Worm (Caenorhabditis elegans): ENCODE data around the gene R01E6.7.

The R01E6.7 gene

DNA sequence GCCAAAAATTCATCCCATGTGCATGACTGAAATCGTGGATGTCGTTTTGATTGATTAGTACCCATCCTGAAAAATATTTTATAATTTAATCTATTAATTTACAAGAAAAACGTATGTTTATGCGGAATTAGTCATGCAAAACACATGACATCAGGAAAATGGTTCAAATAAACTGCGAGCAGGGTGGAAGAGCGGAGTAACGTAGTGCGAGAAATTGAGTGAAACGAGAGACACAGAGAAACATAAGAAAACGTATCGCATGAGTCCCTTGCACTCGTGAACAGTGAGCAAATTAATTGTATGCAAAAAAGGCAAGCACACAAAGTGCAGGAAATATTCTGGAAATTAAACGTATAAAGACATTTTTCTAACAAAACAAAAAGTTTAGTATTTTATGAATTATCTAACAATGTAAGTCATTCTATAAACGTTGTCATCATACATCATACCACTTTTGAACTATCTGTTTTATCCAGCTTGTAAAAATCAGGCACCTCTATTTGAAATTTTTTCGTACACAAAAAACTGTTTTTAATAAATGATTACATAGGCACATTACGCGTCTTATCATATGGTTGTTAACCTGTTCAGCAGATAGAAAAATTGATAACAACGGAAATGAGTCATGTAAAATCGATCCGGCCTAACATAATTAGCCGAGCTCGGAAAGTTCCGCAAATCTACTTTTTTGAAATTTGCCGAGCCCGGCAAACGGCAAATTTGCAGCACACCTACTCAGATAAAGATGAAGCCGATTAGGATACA is 26.4 kb upstream of the R01E6.7 start, which contains the start of gene F54B11.5:
Gene F54B11.5, minus strand, starts transcription at position 66 of the 765 bp plus-strand sequence.
- TF ChIP-seq egl-27 (tag; optimal IDR thresholded peaks at IDR 0.05) (peak; percentile 7), ZK546.5 (tag; optimal IDR thresholded peaks at IDR 0.05) (no peak), nhr-6 (tag; optimal IDR thresholded peaks at IDR 0.05) (peak; percentile 3), ceh-82 (tag; optimal IDR thresholded peaks at IDR 0.05) (no peak), elt-3 (tag; optimal IDR thresholded peaks at IDR 0.05) (no peak), C34F6.9 (tag; optimal IDR thresholded peaks at IDR 0.05) (peak; percentile 85), ztf-11 (tag; optimal IDR thresholded peaks at IDR 0.05) (no peak), nhr-23 (tag; optimal IDR thresholded peaks at IDR 0.05) (no peak), lin-39 (tag; optimal IDR thresholded peaks at IDR 0.05) (no peak), lin-11 (tag; optimal IDR thresholded peaks at IDR 0.05) (peak; percentile 15), aly-2 (tag; optimal IDR thresholded peaks at IDR 0.05) (no peak), nhr-77 (tag; optimal IDR thresholded peaks at IDR 0.05) (no peak), sma-3 (GFP tag; optimal IDR thresholded peaks at IDR 0.05) (peak; percentile 33), nhr-237 (tag; optimal IDR thresholded peaks at IDR 0.05) (no peak), ceh-16 (tag; optimal IDR thresholded peaks at IDR 0.05) (no peak), unc-39 (tag; optimal IDR thresholded peaks at IDR 0.05) (no peak), nhr-129 (tag; optimal IDR thresholded peaks at IDR 0.05) (peak; percentile 75), sma-9 (GFP tag; optimal IDR thresholded peaks at IDR 0.05) (no peak), sma-9 (tag; optimal IDR thresholded peaks at IDR 0.05) (no peak), mbf-1 (tag; optimal IDR thresholded peaks at IDR 0.05) (no peak), nhr-25 (tag; optimal IDR thresholded peaks at IDR 0.05) (no peak), skn-1 (tag; optimal IDR thresholded peaks at IDR 0.05) (no peak), F13H6.1 (tag; optimal IDR thresholded peaks at IDR 0.05) (peak; percentile 3), peb-1 (tag; optimal IDR thresholded peaks at IDR 0.05) (no peak), alr-1 (tag; optimal IDR thresholded peaks at IDR 0.05) (no peak), crh-2 (tag; optimal IDR thresholded peaks at IDR 0.05) (peak; percentile 56), sem-4 (tag; optimal IDR thresholded peaks at IDR 0.05) (peak; percentile 19), ama-1 (optimal IDR thresholded peaks at IDR 0.05) (peak; percentile 34), elt-1 (tag; optimal IDR thresholded peaks at IDR 0.05) (no peak), dmd-4 (tag; optimal IDR thresholded peaks at IDR 0.05) (no peak), ztf-1 (GFP tag; conservative IDR thresholded peaks at IDR 0.05) (no peak), snpc-4 (tag; optimal IDR thresholded peaks at IDR 0.05) (no peak), blmp-1 (tag; optimal IDR thresholded peaks at IDR 0.05; ENCODE audit: insufficient read depth) (no peak), mdl-1 (tag; optimal IDR thresholded peaks at IDR 0.05) (no peak), gmeb-1 (tag; optimal IDR thresholded peaks at IDR 0.05) (peak; percentile 34), R02D3.7 (tag; optimal IDR thresholded peaks at IDR 0.05) (no peak), unc-55 (GFP tag; optimal IDR thresholded peaks at IDR 0.05) (peak; percentile 71), nhr-11 (tag; optimal IDR thresholded peaks at IDR 0.05) (no peak), Y55F3AM.14 (GFP tag; optimal IDR thresholded peaks at IDR 0.05) (no peak), ztf-4 (tag; optimal IDR thresholded peaks at IDR 0.05) (no peak), lin-13 (GFP tag; optimal IDR thresholded peaks at IDR 0.05) (peak; percentile 7), nhr-21 (tag; optimal IDR thresholded peaks at IDR 0.05) (peak; percentile 2), mab-5 (tag; optimal IDR thresholded peaks at IDR 0.05) (no peak), nhr-10 (tag; optimal IDR thresholded peaks at IDR 0.05) (no peak), zag-1 (tag; optimal IDR thresholded peaks at IDR 0.05) (no peak), nhr-12 (tag; optimal IDR thresholded peaks at IDR 0.05) (no peak), lsy-2 (tag; optimal IDR thresholded peaks at IDR 0.05) (peak in 1 of 2 experiments; percentile 70), fos-1 (tag; optimal IDR thresholded peaks at IDR 0.05) (peak; percentile 51), unc-62 (GFP tag; optimal IDR thresholded peaks at IDR 0.05) (no peak)

Measured in whole organism, L2 larva.